Worm (Caenorhabditis elegans) whole organism, L2 larva: ENCODE data around the gene ZK512.10.
A peak's percentile ranks its signal among the peaks of the same experiment; 100 is the strongest.

ENCODE experiments used
- C34F6.9 ChIP-seq: fragments of 150-350 bp; optimal IDR thresholded peaks from 2 replicates; lab custom pipeline; 2014; ENCODE audit warnings: missing biosample characterization, missing genetic modification characterization
- F13H6.1 ChIP-seq: sonication (generic microtip); optimal IDR thresholded peaks from 2 replicates; lab custom pipeline; 2016; ENCODE audit warnings: missing genetic modification characterization, missing compliant biosample characterization
- Y55F3AM.14 ChIP-seq: fragments of 200-800 bp; sonication (Bioruptor generic); optimal IDR thresholded peaks from 2 replicates; lab custom pipeline; 2018; ENCODE audit warnings: mild to moderate bottlenecking, missing genetic modification characterization, missing compliant biosample characterization
- aly-2 ChIP-seq: fragments of 150-350 bp; optimal IDR thresholded peaks from 2 replicates; lab custom pipeline; 2014; ENCODE audit warnings: missing biosample characterization, missing genetic modification characterization
- blmp-1 ChIP-seq: sonication (generic microtip); optimal IDR thresholded peaks from 2 replicates; lab custom pipeline; 2017; ENCODE audit warnings: missing genetic modification characterization, mild to moderate bottlenecking, missing compliant biosample characterization, antibody characterized with exemption, moderate library complexity; ENCODE audit not compliant: insufficient read depth
- crh-2 ChIP-seq: sonication (generic microtip); optimal IDR thresholded peaks from 2 replicates; lab custom pipeline; 2017; ENCODE audit warnings: missing biosample characterization, missing genetic modification characterization
- elt-3 ChIP-seq: sonication (generic microtip); optimal IDR thresholded peaks from 2 replicates; lab custom pipeline; 2017; ENCODE audit warnings: missing biosample characterization, missing genetic modification characterization
- fos-1 ChIP-seq: fragments of 150-350 bp; optimal IDR thresholded peaks from 2 replicates; lab custom pipeline; 2014; ENCODE audit warnings: missing biosample characterization, missing genetic modification characterization
- gmeb-1 ChIP-seq: fragments of 150-350 bp; optimal IDR thresholded peaks from 2 replicates; lab custom pipeline; 2014; ENCODE audit warnings: missing biosample characterization, missing genetic modification characterization
- lin-39 ChIP-seq: fragments of 150-350 bp; optimal IDR thresholded peaks from 2 replicates; lab custom pipeline; 2014; ENCODE audit warnings: missing biosample characterization, missing genetic modification reagents, missing genetic modification characterization
- lsy-2 ChIP-seq, 2 experiments: fragments of 150-350 bp in 1 of 2; sonication (generic microtip) in 1 of 2; optimal IDR thresholded peaks; 2 replicates each; lab custom pipeline; 2014 to 2017; ENCODE audit warnings: missing biosample characterization in 2 of 2, missing genetic modification characterization in 2 of 2
- mbf-1 ChIP-seq: sonication (generic microtip); optimal IDR thresholded peaks from 2 replicates; lab custom pipeline; 2017; ENCODE audit warnings: missing biosample characterization, missing genetic modification characterization
- mdl-1 ChIP-seq, 2 experiments: fragments of 150-350 bp in 1 of 2; sonication (generic microtip) in 1 of 2; optimal IDR thresholded peaks; 2 replicates each; lab custom pipeline; 2017; ENCODE audit warnings: missing biosample characterization in 2 of 2, missing genetic modification characterization in 2 of 2
- nhr-11 ChIP-seq: fragments of 150-350 bp; optimal IDR thresholded peaks from 2 replicates; lab custom pipeline; 2014; ENCODE audit warnings: missing biosample characterization, missing genetic modification characterization
- nhr-129 ChIP-seq: fragments of 150-350 bp; optimal IDR thresholded peaks from 2 replicates; lab custom pipeline; 2014; ENCODE audit warnings: missing biosample characterization, missing genetic modification characterization
- nhr-237 ChIP-seq: fragments of 150-350 bp; optimal IDR thresholded peaks from 2 replicates; lab custom pipeline; 2014; ENCODE audit warnings: missing biosample characterization, missing genetic modification characterization
- nhr-25 ChIP-seq: fragments of 150-350 bp; sonication (generic microtip); optimal IDR thresholded peaks from 3 replicates; lab custom pipeline; 2014; ENCODE audit warnings: missing biosample characterization, missing genetic modification characterization
- peb-1 ChIP-seq: fragments of 150-350 bp; optimal IDR thresholded peaks from 2 replicates; lab custom pipeline; 2014; ENCODE audit warnings: missing biosample characterization, missing genetic modification characterization
- sem-4 ChIP-seq: fragments of 150-350 bp; optimal IDR thresholded peaks from 2 replicates; lab custom pipeline; 2014; ENCODE audit warnings: missing biosample characterization, missing genetic modification reagents, missing genetic modification characterization
- skn-1 ChIP-seq: sonication (generic microtip); optimal IDR thresholded peaks from 2 replicates; lab custom pipeline; 2017; ENCODE audit warnings: missing biosample characterization, missing genetic modification characterization
- sma-3 ChIP-seq: sonication (generic microtip); optimal IDR thresholded peaks from 2 replicates; lab custom pipeline; 2016; ENCODE audit warnings: missing genetic modification reagents, missing genetic modification characterization, missing compliant biosample characterization
- sma-9 ChIP-seq, 2 experiments: fragments of 150-350 bp in 1 of 2; sonication (generic microtip) in 1 of 2; optimal IDR thresholded peaks; 2 replicates each; lab custom pipeline; 2014 to 2016; ENCODE audit warnings: missing genetic modification characterization in 2 of 2, mild to moderate bottlenecking in 1 of 2, missing biosample characterization in 1 of 2, missing compliant biosample characterization in 1 of 2, missing genetic modification reagents in 1 of 2, moderate library complexity in 1 of 2
- unc-55 ChIP-seq: fragments of 150-350 bp; sonication (generic microtip); optimal IDR thresholded peaks from 3 replicates; lab custom pipeline; 2014; ENCODE audit warnings: missing biosample characterization, missing genetic modification reagents, missing genetic modification characterization

The ZK512.10 gene

DNA sequence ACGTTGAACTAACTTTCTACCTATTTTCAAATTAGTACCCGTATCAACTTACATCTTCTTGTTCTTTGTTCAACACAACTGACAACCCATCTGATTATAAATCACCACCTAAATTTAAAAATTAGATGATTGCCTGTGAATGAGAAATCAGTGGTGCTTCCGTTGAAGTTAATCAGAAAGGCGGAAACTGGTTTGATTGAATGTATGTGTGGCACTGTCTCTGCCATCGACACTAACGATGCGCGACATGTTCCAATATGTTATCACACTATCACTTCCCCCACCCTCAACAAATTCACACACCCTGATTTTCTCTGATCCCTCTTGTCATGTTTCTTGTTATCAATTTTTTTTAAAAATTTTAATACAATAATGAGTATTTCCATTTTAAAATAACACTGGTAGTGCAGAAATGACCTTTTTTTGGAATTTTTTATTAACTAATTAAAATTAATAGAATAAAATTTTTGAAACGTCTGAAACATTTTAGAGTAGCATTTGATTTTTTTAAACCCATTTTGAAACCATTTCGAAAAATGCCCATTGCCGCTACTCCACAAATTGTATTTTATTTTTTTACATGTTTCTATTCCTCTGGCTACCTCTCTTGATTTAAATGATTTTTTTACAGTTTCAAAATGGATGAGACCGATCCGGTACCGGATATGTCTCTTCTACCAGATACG, 11.6 kb upstream of the ZK512.10 start, which contains the start of gene ced-11:
ced-11 (plus strand) TSS at position 636 of the 686 bp plus-strand sequence.
- TF ChIP-seq nhr-237 (tag; lab: Kevin White, UChicago) (no peak), mdl-1 (tag; optimal IDR thresholded peaks at IDR 0.05; lab: Kevin White, UChicago) (no peak), sma-9 (GFP tag; optimal IDR thresholded peaks at IDR 0.05; lab: Kevin White, UChicago) (peak; percentile 1), sma-9 (tag; optimal IDR thresholded peaks at IDR 0.05; lab: Kevin White, UChicago) (no peak), sma-3 (peak; percentile 7), lin-39 (tag; lab: Kevin White, UChicago) (no peak)

DNA sequence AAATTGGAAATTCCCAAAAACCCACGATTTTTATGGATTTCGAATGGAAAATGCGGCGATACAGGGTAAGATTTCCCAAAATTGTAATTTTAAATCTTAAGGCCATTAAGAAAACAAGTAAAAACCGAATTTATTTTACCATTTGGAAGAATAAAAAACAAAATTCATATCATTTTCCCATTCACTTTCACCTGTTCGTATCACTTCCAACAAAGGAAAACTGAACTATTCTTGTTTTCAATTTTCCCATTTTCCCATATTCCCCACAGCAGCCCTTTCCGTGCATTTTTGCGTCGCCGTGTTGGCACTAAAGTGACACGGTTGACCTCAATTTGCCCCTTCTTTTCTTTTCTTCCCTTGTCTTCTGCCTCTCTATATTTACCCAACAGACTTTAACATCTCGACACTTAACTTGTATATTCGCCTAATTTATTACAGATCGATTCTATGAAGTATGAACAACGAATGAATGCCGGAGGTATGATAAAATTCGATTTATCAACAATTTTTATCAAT, 4.8 kb upstream of the ZK512.10 start, which contains the start of gene sec-16A.1:
sec-16A.1 (plus strand) TSS at position 51 of the 516 bp plus-strand sequence.
- TF ChIP-seq sma-3 (peak; percentile 55), sma-9 (GFP tag; optimal IDR thresholded peaks at IDR 0.05; lab: Kevin White, UChicago) (peak; percentile 32), sma-9 (tag; optimal IDR thresholded peaks at IDR 0.05; lab: Kevin White, UChicago) (no peak), blmp-1 (peak; percentile 83), Y55F3AM.14 (no peak), F13H6.1 (tag; lab: Kevin White, UChicago) (no peak), lsy-2 (tag; optimal IDR thresholded peaks at IDR 0.05; lab: Kevin White, UChicago) (peak in 1 of 2 experiments; percentile 49), C34F6.9 (peak; percentile 9), unc-55 (GFP tag; lab: Kevin White, UChicago) (no peak), nhr-25 (tag; lab: Kevin White, UChicago) (no peak), nhr-11 (tag; lab: Kevin White, UChicago) (no peak), nhr-129 (tag; lab: Kevin White, UChicago) (peak; percentile 27), crh-2 (tag; lab: Kevin White, UChicago) (peak; percentile 23), gmeb-1 (tag; lab: Kevin White, UChicago) (peak; percentile 42)
- TF ChIP-seq, all 48 proteins: peak for 8

DNA sequence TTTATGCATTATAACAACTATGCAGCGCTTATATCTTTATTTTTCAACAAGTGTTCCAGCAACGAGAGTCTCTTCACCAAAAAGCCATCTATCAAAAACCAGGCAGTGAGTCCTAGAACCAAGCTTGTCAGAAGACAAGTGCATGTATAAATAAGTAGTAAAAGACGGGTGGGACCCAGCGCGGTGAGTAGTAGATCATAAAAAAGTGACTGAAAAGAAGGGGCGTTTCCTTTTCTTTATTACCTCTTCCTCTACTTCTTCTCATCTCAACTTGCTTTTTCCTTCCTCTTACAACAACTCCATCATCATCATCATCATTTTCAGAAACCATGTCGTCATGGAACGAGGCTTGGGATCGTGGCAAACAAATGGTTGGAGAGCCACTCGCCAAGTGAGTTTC, 5.9 kb downstream of the ZK512.10 start, which contains the start of gene eat-4:
eat-4 (plus strand) TSS at position 301 of the 400 bp plus-strand sequence.
- peak; percentile 2 for TF ChIP-seq unc-55 (GFP tag; lab: Kevin White, UChicago)
- no peak for TF ChIP-seq nhr-237 (tag; lab: Kevin White, UChicago)
- no peak for TF ChIP-seq lsy-2 (tag; optimal IDR thresholded peaks at IDR 0.05; lab: Kevin White, UChicago)

DNA sequence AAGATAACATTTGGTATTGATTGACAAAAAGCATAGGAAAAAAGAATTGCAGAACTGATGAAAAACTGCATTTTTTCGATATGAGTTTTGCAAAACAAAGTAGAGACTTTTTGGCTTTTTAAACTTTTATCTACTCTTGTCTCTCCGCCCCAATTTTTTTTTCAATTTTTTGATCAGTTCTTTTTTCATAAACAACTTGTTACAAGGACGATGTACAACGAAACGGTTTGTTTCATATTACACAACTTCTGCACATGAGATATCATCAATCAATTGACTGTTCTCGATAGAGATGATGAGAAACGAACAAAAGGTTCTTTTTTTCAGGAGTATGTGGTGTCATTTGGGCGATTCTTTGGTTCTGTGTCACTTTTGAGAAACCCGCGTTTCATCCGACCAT, 7.9 kb downstream of the ZK512.10 start, which contains the start of gene ZK512.7:
ZK512.7 (minus strand) TSS at position 101 of the 400 bp plus-strand sequence.
- TF ChIP-seq peb-1 (no peak), nhr-237 (tag; lab: Kevin White, UChicago) (no peak), sem-4 (tag; lab: Kevin White, UChicago) (no peak), skn-1 (no peak), sma-3 (no peak), aly-2 (tag; lab: Kevin White, UChicago) (no peak)

DNA sequence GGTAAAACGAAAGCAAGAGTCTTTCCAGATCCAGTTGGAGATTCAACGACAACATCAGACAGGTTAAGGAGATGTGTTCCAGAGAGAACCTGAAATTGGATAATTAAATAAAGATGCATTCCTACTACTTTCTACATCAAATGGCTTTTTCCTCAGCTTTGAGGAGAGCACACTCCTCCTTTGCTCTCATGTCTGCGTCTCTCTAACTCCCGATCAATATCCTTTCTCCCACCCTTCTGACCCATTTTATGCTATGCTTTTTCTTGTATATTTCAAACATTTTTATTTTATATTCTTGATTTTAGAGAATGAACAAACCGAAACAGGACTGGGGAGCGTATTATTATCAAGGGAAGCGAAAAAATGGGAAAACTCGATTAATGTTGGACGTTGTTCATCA, 13.2 kb downstream of the ZK512.10 start, which contains the start of gene ZK512.11:
ZK512.11 (plus strand) TSS at position 301 of the 400 bp plus-strand sequence.
- TF ChIP-seq elt-3 (no peak), C34F6.9 (peak; percentile 3), unc-55 (GFP tag; lab: Kevin White, UChicago) (peak; percentile 19), lsy-2 (tag; optimal IDR thresholded peaks at IDR 0.05; lab: Kevin White, UChicago) (peak in 1 of 2 experiments; percentile 5), mbf-1 (tag; lab: Kevin White, UChicago) (no peak)

DNA sequence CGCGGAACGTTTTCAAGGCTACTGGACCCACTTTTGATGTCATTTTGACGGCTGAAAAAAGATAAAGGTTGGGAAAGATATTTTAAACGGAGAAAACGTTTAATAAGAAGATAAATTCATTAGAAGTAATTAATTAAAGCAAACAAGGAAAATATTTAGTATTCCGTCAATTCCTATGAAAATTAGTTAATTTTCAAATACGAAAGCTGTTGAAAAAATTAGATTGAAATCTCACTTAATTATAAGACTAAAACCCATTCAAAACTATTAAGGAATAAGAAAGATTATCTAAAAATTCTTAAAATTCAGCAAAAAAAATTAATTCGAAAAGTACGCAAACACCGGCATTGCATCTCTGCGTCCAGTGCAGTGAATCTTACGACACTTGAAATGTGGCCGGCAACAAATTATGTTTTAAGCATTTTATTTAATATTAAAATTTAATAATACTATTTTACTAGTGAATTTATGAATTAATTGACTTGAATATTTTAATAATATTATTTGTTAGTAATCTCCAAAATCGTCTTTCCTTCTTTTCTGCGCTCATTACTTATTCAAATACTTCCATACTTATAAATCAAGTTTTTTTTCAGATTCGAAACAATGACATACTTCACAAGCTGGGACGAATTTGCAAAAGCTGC, 14.2 kb downstream of the ZK512.10 start, which contains the start of the genes ZK512.2 and ZK512.4:
ZK512.2 (minus strand) TSS at position 51 of the 647 bp plus-strand sequence.
ZK512.4 (plus strand) TSS at position 597 of the 647 bp plus-strand sequence.
- TF ChIP-seq C34F6.9 (peak; percentile 28), unc-55 (GFP tag; lab: Kevin White, UChicago) (peak; percentile 38), gmeb-1 (tag; lab: Kevin White, UChicago) (peak; percentile 29), fos-1 (no peak), crh-2 (tag; lab: Kevin White, UChicago) (peak; percentile 7), lin-39 (tag; lab: Kevin White, UChicago) (no peak), lsy-2 (tag; optimal IDR thresholded peaks at IDR 0.05; lab: Kevin White, UChicago) (peak in 1 of 2 experiments; percentile 50)
